Fruit fly (Drosophila melanogaster): Measurements from ENCODE around the gene dpy.

Gene dpy

dm6 chr2L:4442010-4442587, 172.0 kb downstream of the dpy start, which contains the start of the genes Sfp24F and CG15432:
Gene Sfp24F, minus strand, starts transcription at chr2L:4442060.
Gene CG15432, plus strand, starts transcription at chr2L:4442320.
- TF ChIP-seq CG9948 (tag; optimal IDR thresholded peaks at IDR 0.05) (no peak), CG17806 (tag; optimal IDR thresholded peaks at IDR 0.05) (no peak), CG14655 (GFP tag; optimal IDR thresholded peaks at IDR 0.05) (no peak), D1 (tag; optimal IDR thresholded peaks at IDR 0.05) (no peak), CG32121 (GFP tag; IDR thresholded peaks at IDR 0.05) (no peak), EcR (GFP tag; optimal IDR thresholded peaks at IDR 0.05) (no peak), CG12605 (GFP tag; IDR thresholded peaks at IDR 0.05) (no peak), CG8301 (tag; optimal IDR thresholded peaks at IDR 0.05) (no peak), CG10348 (GFP tag; IDR thresholded peaks at IDR 0.05) (no peak)

DNA sequence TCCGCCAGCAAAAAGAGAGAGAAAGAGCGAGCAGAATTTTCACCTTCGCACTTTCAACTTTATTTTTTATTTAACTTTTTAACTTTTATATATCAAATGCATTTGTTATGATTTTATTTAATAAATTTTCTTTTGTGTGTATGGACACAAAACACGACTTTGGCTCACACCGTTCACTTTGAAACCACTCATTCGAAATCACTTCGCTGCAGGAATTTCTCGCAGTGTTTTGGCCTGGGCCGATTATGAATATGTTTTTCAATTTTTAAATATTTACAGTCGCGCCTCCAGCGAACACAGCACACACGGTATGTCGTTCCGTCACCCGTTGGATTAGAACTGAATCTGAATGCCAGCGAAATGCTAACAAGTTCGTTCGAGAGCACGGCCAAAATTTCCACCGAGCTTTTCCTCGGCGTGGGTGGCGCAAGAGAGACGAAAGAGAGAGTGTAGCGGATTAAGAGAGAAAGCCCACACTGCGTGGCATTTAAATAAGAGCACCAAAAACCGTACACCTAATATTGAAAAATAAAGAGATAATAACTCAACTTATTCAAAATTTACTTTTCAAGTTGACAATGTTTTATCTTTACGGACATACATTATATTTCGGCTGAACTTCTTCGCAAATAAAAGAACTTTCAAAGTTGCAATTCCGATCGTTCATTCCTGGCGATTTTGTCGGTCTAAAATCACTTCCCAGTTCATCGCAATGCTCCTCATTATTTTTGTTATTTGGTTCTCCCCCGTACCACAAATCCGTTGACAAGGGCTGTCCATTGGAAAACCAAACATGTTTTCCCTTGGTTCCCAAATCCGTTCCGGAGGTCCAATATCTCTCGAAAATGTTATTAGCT, 173.0 kb downstream of the dpy start, which contains the start of gene CG15431:
CG15431 (minus strand) TSS at position 402 of the 857 bp plus-strand sequence.
- TF ChIP-seq CG15710 (tag; optimal IDR thresholded peaks at IDR 0.05) (no peak), Pif1A (GFP tag; optimal IDR thresholded peaks at IDR 0.05) (no peak), CG4496 (GFP tag; IDR thresholded peaks at IDR 0.05) (peak; percentile 63; the same call in 1 of the 3 replicates), CG17806 (tag; optimal IDR thresholded peaks at IDR 0.05) (no peak), CG32121 (GFP tag; IDR thresholded peaks at IDR 0.05) (peak; percentile 15; the same call in 1 of the 2 replicates), CG12605 (GFP tag; IDR thresholded peaks at IDR 0.05) (no peak), Pif1B (GFP tag; optimal IDR thresholded peaks at IDR 0.05) (no peak), CG9948 (tag; optimal IDR thresholded peaks at IDR 0.05) (no peak), D1 (tag; optimal IDR thresholded peaks at IDR 0.05) (no peak), fd96Ca (GFP tag; IDR thresholded peaks at IDR 0.05) (peak; percentile 67; the same call in 2 of the 3 replicates), CG10348 (GFP tag; IDR thresholded peaks at IDR 0.05) (no peak), CG8159 (tag; optimal IDR thresholded peaks at IDR 0.05) (peak; percentile 35), Ets98B (GFP tag; IDR thresholded peaks at IDR 0.05) (peak; percentile 41), Snoo (tag; optimal IDR thresholded peaks at IDR 0.05) (no peak)

DNA sequence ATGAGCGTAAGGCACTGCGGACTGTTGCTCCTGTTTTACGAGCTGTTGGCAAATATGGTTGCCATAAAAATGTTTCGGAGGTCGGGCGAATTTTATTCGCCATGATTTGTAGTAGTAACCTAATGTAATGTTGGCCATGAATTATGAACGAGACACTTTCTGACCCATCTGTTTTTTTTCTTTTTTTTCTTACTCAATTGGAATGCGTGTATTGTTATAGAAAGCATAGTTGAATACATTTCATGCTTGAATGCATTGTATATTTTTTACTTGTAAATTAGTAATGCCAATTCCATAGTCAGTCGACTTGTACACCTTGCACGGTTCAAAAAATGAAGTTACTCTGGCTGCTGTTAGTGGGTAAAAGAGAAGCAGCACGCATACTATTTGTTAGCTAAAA, 176.6 kb downstream of the dpy start, which contains the start of gene CG43056:
CG43056 (plus strand) TSS at position 301 of the 400 bp plus-strand sequence.
- TF ChIP-seq gl (tag; optimal IDR thresholded peaks at IDR 0.05) (no peak), CG12605 (GFP tag; IDR thresholded peaks at IDR 0.05) (no peak), CG9948 (tag; optimal IDR thresholded peaks at IDR 0.05) (no peak), CG34367 (tag; optimal IDR thresholded peaks at IDR 0.05) (no peak), CG4496 (GFP tag; IDR thresholded peaks at IDR 0.05) (no peak), D1 (tag; optimal IDR thresholded peaks at IDR 0.05) (no peak), Snoo (tag; optimal IDR thresholded peaks at IDR 0.05) (no peak), Pif1A (GFP tag; optimal IDR thresholded peaks at IDR 0.05) (no peak), Pif1B (GFP tag; optimal IDR thresholded peaks at IDR 0.05) (no peak), CG14655 (GFP tag; optimal IDR thresholded peaks at IDR 0.05) (no peak), Ets98B (GFP tag; IDR thresholded peaks at IDR 0.05) (no peak), CG32121 (GFP tag; IDR thresholded peaks at IDR 0.05) (no peak), EcR (GFP tag; optimal IDR thresholded peaks at IDR 0.05) (no peak), rn (GFP tag; IDR thresholded peaks at IDR 0.05) (no peak), CG13204 (GFP tag; optimal IDR thresholded peaks at IDR 0.05) (no peak), CG8301 (tag; optimal IDR thresholded peaks at IDR 0.05) (no peak), CG15710 (tag; optimal IDR thresholded peaks at IDR 0.05) (no peak), CG17806 (tag; optimal IDR thresholded peaks at IDR 0.05) (no peak)

dm6 chr2L:4433608-4434007, 180.5 kb downstream of the dpy start, which contains the start of the genes CG34177 and CG34178:
Gene CG34177, plus strand, starts transcription at chr2L:4433908.
Gene CG34178, plus strand, starts transcription at chr2L:4433908.
- TF ChIP-seq Pif1B (GFP tag; optimal IDR thresholded peaks at IDR 0.05) (no peak), Ets98B (GFP tag; IDR thresholded peaks at IDR 0.05) (no peak), CG4496 (GFP tag; IDR thresholded peaks at IDR 0.05) (no peak), CG13204 (GFP tag; optimal IDR thresholded peaks at IDR 0.05) (no peak), CG9948 (tag; optimal IDR thresholded peaks at IDR 0.05) (no peak), CG8301 (tag; optimal IDR thresholded peaks at IDR 0.05) (no peak), Pif1A (GFP tag; optimal IDR thresholded peaks at IDR 0.05) (no peak), CG34367 (tag; optimal IDR thresholded peaks at IDR 0.05) (no peak), EcR (GFP tag; optimal IDR thresholded peaks at IDR 0.05) (no peak), CG8159 (tag; optimal IDR thresholded peaks at IDR 0.05) (no peak), D1 (tag; optimal IDR thresholded peaks at IDR 0.05) (no peak), Snoo (tag; optimal IDR thresholded peaks at IDR 0.05) (no peak), CG14655 (GFP tag; optimal IDR thresholded peaks at IDR 0.05) (no peak), CG32121 (GFP tag; IDR thresholded peaks at IDR 0.05) (no peak)
